Fruit fly (Drosophila melanogaster) whole organism, wandering third instar larva: ENCODE results near the gene CG12420.

Experiments
- Abd-B ChIP-seq: fragments of >200 bp; optimal IDR thresholded peaks from 2 replicates; lab custom pipeline; 2017; ENCODE audit warnings: missing biosample characterization, missing genetic modification characterization
- CG32264 ChIP-seq: fragments of 200-800 bp; sonication (Bioruptor generic); optimal IDR thresholded peaks from 2 replicates; lab custom pipeline; 2016; ENCODE audit warnings: missing biosample characterization, missing genetic modification characterization
- CG9705 ChIP-seq: fragments of 200-800 bp; sonication (Bioruptor generic); optimal IDR thresholded peaks from 2 replicates; lab custom pipeline; 2018; ENCODE audit warnings: missing biosample characterization, mild to moderate bottlenecking, missing genetic modification characterization
- CrebA ChIP-seq: fragments of 200-800 bp; sonication (Bioruptor generic); optimal IDR thresholded peaks from 2 replicates; lab custom pipeline; 2016; ENCODE audit warnings: missing biosample characterization, mild to moderate bottlenecking, missing genetic modification characterization, borderline replicate concordance
- Dfd ChIP-seq: fragments of >200 bp; optimal IDR thresholded peaks from 2 replicates; lab custom pipeline; 2017; ENCODE audit warnings: missing biosample characterization, missing genetic modification characterization
- GATAd ChIP-seq: sonication (Bioruptor generic); optimal IDR thresholded peaks from 2 replicates; lab custom pipeline; 2016; ENCODE audit warnings: missing biosample characterization, missing genetic modification characterization
- HLH106 ChIP-seq: fragments of 200-800 bp; optimal IDR thresholded peaks from 3 replicates; lab custom pipeline; 2019; ENCODE audit warnings: missing biosample characterization, mild to moderate bottlenecking, missing genetic modification characterization, moderate library complexity
- Hnf4 ChIP-seq: fragments of 200-800 bp; sonication (Bioruptor generic); optimal IDR thresholded peaks from 2 replicates; lab custom pipeline; 2016; ENCODE audit warnings: missing biosample characterization, mild to moderate bottlenecking, missing genetic modification characterization
- Hr78 ChIP-seq: fragments of >200 bp; optimal IDR thresholded peaks from 2 replicates; lab custom pipeline; 2017; ENCODE audit warnings: missing biosample characterization, missing genetic modification characterization
- Hr83 ChIP-seq: fragments of 200-300 bp; sonication (Bioruptor generic); optimal IDR thresholded peaks from 2 replicates; lab custom pipeline; 2016; ENCODE audit warnings: missing biosample characterization, mild to moderate bottlenecking, missing genetic modification characterization, moderate library complexity; ENCODE audit not compliant: poor library complexity, severe bottlenecking
- Jra ChIP-seq: sonication (Bioruptor generic); optimal IDR thresholded peaks from 2 replicates; lab custom pipeline; 2016; ENCODE audit warnings: missing biosample characterization, missing genetic modification characterization
- Mio ChIP-seq: sonication (Bioruptor generic); optimal IDR thresholded peaks from 2 replicates; lab custom pipeline; 2016; ENCODE audit warnings: missing biosample characterization, missing genetic modification characterization
- Myc ChIP-seq: fragments of >200 bp; optimal IDR thresholded peaks from 2 replicates; lab custom pipeline; 2017
- N ChIP-seq: fragments of >200 bp; optimal IDR thresholded peaks from 2 replicates; lab custom pipeline; 2018; ENCODE audit warnings: missing biosample characterization, missing external identifiers, missing genetic modification characterization
- OdsH ChIP-seq: fragments of 200-800 bp; sonication (Bioruptor generic); optimal IDR thresholded peaks from 2 replicates; lab custom pipeline; 2016; ENCODE audit warnings: missing biosample characterization, mild to moderate bottlenecking, missing genetic modification characterization
- Rel ChIP-seq, 2 experiments: fragments of 200-800 bp; sonication (Bioruptor generic) in 1 of 2; optimal IDR thresholded peaks; 2 replicates in 1 of 2; 3 replicates in 1 of 2; lab custom pipeline; 2016 to 2019; ENCODE audit warnings: mild to moderate bottlenecking in 2 of 2, missing biosample characterization in 2 of 2, missing genetic modification characterization in 2 of 2, moderate library complexity in 1 of 2
- Sp1 ChIP-seq: fragments of 200-800 bp; sonication (Bioruptor generic); optimal IDR thresholded peaks from 3 replicates; lab custom pipeline; 2019; ENCODE audit warnings: missing biosample characterization, mild to moderate bottlenecking, missing genetic modification characterization, moderate library complexity
- Vsx2 ChIP-seq: fragments of 200-300, 225-300 bp; sonication (Bioruptor generic); optimal IDR thresholded peaks from 2 replicates; lab custom pipeline; 2018; ENCODE audit warnings: missing biosample characterization, missing genetic modification characterization; ENCODE audit not compliant: partially characterized antibody
- br ChIP-seq: fragments of 200-800 bp; sonication (Bioruptor generic); optimal IDR thresholded peaks from 2 replicates; lab custom pipeline; 2016; ENCODE audit warnings: missing biosample characterization, missing genetic modification characterization
- brk ChIP-seq: fragments of 200-800 bp; sonication (Bioruptor generic); optimal IDR thresholded peaks from 2 replicates; lab custom pipeline; 2016; ENCODE audit warnings: missing biosample characterization, mild to moderate bottlenecking, missing genetic modification characterization
- dl ChIP-seq, 2 experiments: fragments of 175-275, 200-275 bp in 1 of 2; fragments of 200-275 bp in 1 of 2; sonication (Bioruptor generic); optimal IDR thresholded peaks; lab custom pipeline; 2018; ENCODE audit warnings: mild to moderate bottlenecking in 2 of 2, missing biosample characterization in 2 of 2, missing genetic modification characterization in 2 of 2, moderate library complexity in 2 of 2; ENCODE audit not compliant: partially characterized antibody in 2 of 2, insufficient read depth in 1 of 2
- dmrt93B ChIP-seq: fragments of 200-800 bp; sonication (Bioruptor generic); optimal IDR thresholded peaks from 2 replicates; lab custom pipeline; 2018; ENCODE audit warnings: missing biosample characterization, mild to moderate bottlenecking, missing genetic modification characterization
- dsf ChIP-seq: sonication (Bioruptor generic); optimal IDR thresholded peaks from 2 replicates; lab custom pipeline; 2016; ENCODE audit warnings: missing biosample characterization, missing genetic modification characterization, borderline replicate concordance
- ey ChIP-seq: fragments of 200-800 bp; sonication (Bioruptor generic); optimal IDR thresholded peaks from 2 replicates; lab custom pipeline; 2016; ENCODE audit warnings: missing biosample characterization, missing genetic modification characterization
- foxo ChIP-seq, 2 experiments: fragments of 200-800 bp; sonication (Bioruptor generic); optimal IDR thresholded peaks; 2 replicates in 1 of 2; 3 replicates in 1 of 2; lab custom pipeline; 2016 to 2017; ENCODE audit warnings: missing biosample characterization in 2 of 2, missing genetic modification characterization in 2 of 2
- fru ChIP-seq: fragments of 200-800 bp; sonication (Bioruptor generic); optimal IDR thresholded peaks from 3 replicates; lab custom pipeline; 2016; ENCODE audit warnings: missing biosample characterization, mild to moderate bottlenecking, missing genetic modification characterization
- h ChIP-seq: fragments of 200-800 bp; sonication (Bioruptor generic); optimal IDR thresholded peaks from 3 replicates; lab custom pipeline; 2016; ENCODE audit warnings: missing biosample characterization, mild to moderate bottlenecking, missing genetic modification characterization
- jim ChIP-seq: fragments of 175-275, 200-325 bp; sonication (Bioruptor generic); optimal IDR thresholded peaks from 2 replicates; lab custom pipeline; 2016; ENCODE audit warnings: missing biosample characterization, mild to moderate bottlenecking, missing genetic modification characterization
- lola ChIP-seq: fragments of >200 bp; optimal IDR thresholded peaks from 2 replicates; lab custom pipeline; 2017; ENCODE audit warnings: missing biosample characterization, missing genetic modification characterization
- psq ChIP-seq: fragments of 200-800 bp; sonication (Bioruptor generic); optimal IDR thresholded peaks from 3 replicates; lab custom pipeline; 2017; ENCODE audit warnings: missing biosample characterization, mild to moderate bottlenecking, missing genetic modification characterization, moderate library complexity
- rgr ChIP-seq: fragments of 200-800 bp; sonication (Bioruptor generic); optimal IDR thresholded peaks from 3 replicates; lab custom pipeline; 2016; ENCODE audit warnings: missing biosample characterization, mild to moderate bottlenecking, missing genetic modification characterization
- sage ChIP-seq: fragments of 200-800 bp; sonication (Bioruptor generic); optimal IDR thresholded peaks from 2 replicates; lab custom pipeline; 2016; ENCODE audit warnings: missing biosample characterization, mild to moderate bottlenecking, missing genetic modification characterization
- sv ChIP-seq: fragments of 200-800 bp; sonication (Bioruptor generic); optimal IDR thresholded peaks from 3 replicates; lab custom pipeline; 2016; ENCODE audit warnings: missing biosample characterization, missing genetic modification characterization
- tai ChIP-seq: sonication (Bioruptor generic); optimal IDR thresholded peaks from 2 replicates; lab custom pipeline; 2016; ENCODE audit warnings: missing biosample characterization, missing genetic modification characterization
- usp ChIP-seq: fragments of >200 bp; optimal IDR thresholded peaks from 2 replicates; lab custom pipeline; 2017; ENCODE audit warnings: missing biosample characterization, missing genetic modification characterization
- woc ChIP-seq: sonication (Bioruptor generic); optimal IDR thresholded peaks from 2 replicates; lab custom pipeline; 2016; ENCODE audit warnings: missing biosample characterization, mild to moderate bottlenecking, missing genetic modification characterization

Gene CG12420

DNA sequence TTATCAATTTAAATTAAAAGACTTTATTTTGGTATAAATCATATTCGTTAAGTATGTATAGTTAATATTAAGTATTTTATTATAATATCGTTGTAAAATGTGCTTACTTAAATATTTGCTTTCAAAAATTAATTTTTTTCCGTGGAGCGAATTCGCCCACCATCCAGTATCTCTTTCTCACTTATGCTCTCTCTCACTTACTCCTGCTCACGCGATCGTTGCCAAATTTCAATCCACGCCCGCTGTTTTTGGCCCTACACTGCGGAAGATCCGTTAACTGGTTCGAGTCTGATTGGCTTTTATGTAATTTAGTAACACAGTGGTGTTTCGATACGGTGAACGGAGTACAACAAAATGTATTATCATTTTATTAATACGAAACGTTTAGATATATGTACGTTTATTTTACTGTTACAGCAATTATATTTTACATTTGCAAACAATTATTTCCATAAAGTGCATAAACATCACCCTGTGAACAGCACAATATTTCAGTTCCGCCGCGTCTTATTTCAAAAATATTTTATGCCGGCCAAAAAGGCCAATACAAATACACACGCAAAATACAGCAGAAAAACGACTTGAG, 43.1 kb downstream of the CG12420 start:
- TF ChIP-seq Sp1, result peak; percentile 80
- peak; percentile 74 for TF ChIP-seq psq (GFP tag; lab: Kevin White, UChicago)
- peak; percentile 53 for TF ChIP-seq dmrt93B
- TF ChIP-seq Hr78 (GFP tag; lab: Kevin White, UChicago), result no peak
- TF ChIP-seq brk (GFP tag; lab: Kevin White, UChicago), result peak; percentile 75
- no peak for TF ChIP-seq Rel (GFP tag; optimal IDR thresholded peaks at IDR 0.05; lab: Kevin White, UChicago)
- TF ChIP-seq Rel (tag; optimal IDR thresholded peaks at IDR 0.05; lab: Kevin White, UChicago), result no peak
- TF ChIP-seq usp (GFP tag; lab: Kevin White, UChicago), result no peak
- peak in 1 of 2 experiments; percentile 85 for TF ChIP-seq foxo (GFP tag; optimal IDR thresholded peaks at IDR 0.05; lab: Kevin White, UChicago)
- no peak for TF ChIP-seq jim (GFP tag; lab: Kevin White, UChicago)
- no peak for TF ChIP-seq Vsx2 (GFP tag; lab: Kevin White, UChicago)
- peak; percentile 10 for TF ChIP-seq Hr83 (GFP tag; lab: Kevin White, UChicago)
- TF ChIP-seq Hnf4 (GFP tag; lab: Kevin White, UChicago), result no peak
- TF ChIP-seq lola (GFP tag; lab: Kevin White, UChicago), result no peak
- no peak for TF ChIP-seq Abd-B
- TF ChIP-seq br, result peak; percentile 53
- peak; percentile 75 for TF ChIP-seq OdsH
- TF ChIP-seq sv, result peak; percentile 48
- TF ChIP-seq h, result peak; percentile 63
- peak; percentile 25 for TF ChIP-seq CrebA
- peak; percentile 72 for TF ChIP-seq rgr (GFP tag; lab: Kevin White, UChicago)
- TF ChIP-seq ey (GFP tag; lab: Kevin White, UChicago), result peak; percentile 57
- TF ChIP-seq woc (GFP tag; lab: Kevin White, UChicago), result peak; percentile 52
- TF ChIP-seq fru, result peak; percentile 76
- peak; percentile 8 for TF ChIP-seq dsf (GFP tag; lab: Kevin White, UChicago)
- TF ChIP-seq Dfd (GFP tag; lab: Kevin White, UChicago), result no peak
- peak; percentile 3 for TF ChIP-seq tai (GFP tag; lab: Kevin White, UChicago)
- peak; percentile 80 for TF ChIP-seq HLH106 (tag; lab: Kevin White, UChicago)
- peak; percentile 0 for TF ChIP-seq GATAd (GFP tag; lab: Kevin White, UChicago)
- TF ChIP-seq Myc, result no peak
- TF ChIP-seq sage, result peak; percentile 59
- no peak for TF ChIP-seq Jra (GFP tag; lab: Kevin White, UChicago)
- TF ChIP-seq CG9705 (GFP tag; lab: Kevin White, UChicago), result peak; percentile 38

DNA sequence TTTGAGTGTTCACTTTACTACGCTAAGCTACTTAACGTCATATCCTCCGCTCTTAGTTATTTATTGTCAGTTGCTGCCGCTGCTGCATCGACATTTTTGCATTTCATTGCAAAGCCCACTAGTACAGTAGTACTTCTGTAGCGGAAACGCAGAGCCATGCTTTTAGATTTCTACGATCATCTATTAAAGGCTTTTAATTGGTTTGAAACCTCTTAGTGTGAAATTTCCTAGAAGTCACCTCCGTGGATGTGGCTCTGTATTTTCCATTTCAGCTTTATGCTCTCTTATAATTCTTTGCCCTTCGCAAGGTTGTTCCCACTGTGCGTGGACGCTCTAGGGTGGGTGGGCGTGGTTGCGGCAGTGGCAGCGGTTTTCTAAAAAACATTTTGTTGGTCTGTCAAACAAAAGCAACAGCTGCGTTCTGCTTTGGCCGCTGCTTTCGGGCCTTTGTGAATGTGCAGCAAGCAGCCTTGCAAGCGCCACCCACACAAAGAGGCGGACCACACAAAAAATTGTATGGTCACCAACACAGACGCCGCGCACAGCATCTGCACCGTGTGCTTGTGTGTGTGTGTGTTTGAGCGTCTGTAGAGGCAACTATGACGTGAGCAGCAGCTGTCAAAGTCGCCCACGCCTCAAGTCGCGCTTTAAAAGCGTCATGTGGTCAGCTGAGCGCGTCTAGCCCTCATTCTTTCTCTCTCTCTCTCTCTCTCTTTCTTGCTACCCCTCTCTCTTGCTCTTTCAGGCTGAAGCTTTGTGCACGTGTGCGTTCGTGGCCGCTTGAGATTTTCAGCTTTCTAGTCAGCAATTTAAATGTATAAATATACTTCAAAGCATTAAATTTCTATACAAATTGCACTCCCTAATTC, 44.4 kb downstream of the CG12420 start:
- TF ChIP-seq Sp1 (no peak), Myc (no peak), HLH106 (tag; lab: Kevin White, UChicago) (no peak)

DNA sequence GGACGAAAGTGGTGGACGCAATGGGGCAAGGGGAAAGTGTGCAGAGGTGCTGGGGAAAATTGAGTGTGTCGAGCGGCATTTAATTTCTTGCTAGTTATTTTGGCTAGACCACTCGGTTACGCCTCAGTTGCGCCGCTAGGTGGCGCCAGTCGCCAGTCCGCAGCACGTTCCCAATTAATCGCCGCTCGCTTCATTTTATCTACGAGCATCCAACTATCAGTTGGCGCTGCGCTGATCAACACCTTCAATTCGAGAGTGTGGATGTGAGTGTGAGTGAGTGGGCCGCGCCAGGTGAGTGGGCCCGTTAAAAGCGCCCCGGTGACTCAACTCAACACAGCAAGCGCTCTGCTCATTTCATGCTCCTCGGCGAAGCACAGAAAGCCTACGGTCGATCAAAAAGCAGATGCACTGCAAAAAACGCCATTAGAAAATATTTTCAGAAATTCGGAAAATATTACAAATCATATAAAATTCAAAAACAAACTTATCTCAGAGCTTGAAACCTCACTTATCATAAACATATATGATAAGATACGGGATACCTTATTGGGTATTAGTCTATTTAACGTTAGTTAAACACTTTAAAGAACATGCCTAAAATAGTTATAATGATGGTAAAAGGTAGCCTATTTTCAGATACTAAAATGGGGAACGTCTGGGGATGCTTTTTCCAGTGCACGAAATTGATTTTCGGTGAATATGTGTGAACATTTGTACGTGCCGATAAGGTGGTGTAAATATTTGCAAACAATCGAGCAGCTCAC, 45.8 kb downstream of the CG12420 start:
- TF ChIP-seq Abd-B, result no peak
- TF ChIP-seq ey (GFP tag; lab: Kevin White, UChicago), result peak; percentile 90
- TF ChIP-seq CG32264, result peak; percentile 72
- no peak for TF ChIP-seq usp (GFP tag; lab: Kevin White, UChicago)
- TF ChIP-seq HLH106 (tag; lab: Kevin White, UChicago), result peak; percentile 95
- peak; percentile 55 for TF ChIP-seq sage
- TF ChIP-seq rgr (GFP tag; lab: Kevin White, UChicago), result peak; percentile 89
- TF ChIP-seq dl (GFP tag; optimal IDR thresholded peaks at IDR 0.05; lab: Kevin White, UChicago; ENCODE audit: insufficient read depth in 1 of 2, partially characterized antibody in 2 of 2), result no peak
- peak; percentile 64 for TF ChIP-seq Mio (GFP tag; lab: Kevin White, UChicago)
- peak; percentile 80 for TF ChIP-seq sv
- peak; percentile 89 for TF ChIP-seq OdsH
- TF ChIP-seq Jra (GFP tag; lab: Kevin White, UChicago), result peak; percentile 70
- TF ChIP-seq woc (GFP tag; lab: Kevin White, UChicago), result peak; percentile 70
- peak; percentile 74 for TF ChIP-seq tai (GFP tag; lab: Kevin White, UChicago)
- TF ChIP-seq br, result peak; percentile 90
- no peak for TF ChIP-seq GATAd (GFP tag; lab: Kevin White, UChicago)
- TF ChIP-seq Dfd (GFP tag; lab: Kevin White, UChicago), result no peak
- TF ChIP-seq dsf (GFP tag; lab: Kevin White, UChicago), result no peak
- TF ChIP-seq fru, result peak; percentile 90
- no peak for TF ChIP-seq N (GFP tag; lab: Kevin White, UChicago)
- TF ChIP-seq CG9705 (GFP tag; lab: Kevin White, UChicago), result peak; percentile 73
- peak; percentile 91 for TF ChIP-seq Sp1
- TF ChIP-seq dmrt93B, result peak; percentile 86
- TF ChIP-seq brk (GFP tag; lab: Kevin White, UChicago), result peak; percentile 77
- no peak for TF ChIP-seq Rel (GFP tag; optimal IDR thresholded peaks at IDR 0.05; lab: Kevin White, UChicago)
- peak; percentile 58 for TF ChIP-seq Rel (tag; optimal IDR thresholded peaks at IDR 0.05; lab: Kevin White, UChicago)
- TF ChIP-seq h, result peak; percentile 92
- TF ChIP-seq lola (GFP tag; lab: Kevin White, UChicago), result no peak
- TF ChIP-seq psq (GFP tag; lab: Kevin White, UChicago), result peak; percentile 76
- peak; percentile 77 for TF ChIP-seq Hnf4 (GFP tag; lab: Kevin White, UChicago)
- peak; percentile 1 to 92 for TF ChIP-seq foxo (GFP tag; optimal IDR thresholded peaks at IDR 0.05; lab: Kevin White, UChicago)
